Fruit fly (Drosophila melanogaster) whole organism, embryonic: ENCODE data around the gene Mics1.
A peak's percentile ranks its signal among the peaks of the same experiment; 100 is the strongest.

Source experiments
- ATbp ChIP-seq: fragments of 200-800 bp; sonication (Bioruptor generic); optimal IDR thresholded peaks from 2 replicates; lab custom pipeline; 2017; ENCODE audit warnings: missing biosample characterization, mild to moderate bottlenecking, missing genetic modification characterization, missing genetic modification reagents
- Aef1 ChIP-seq: fragments of 200-800 bp; sonication (Bioruptor generic); IDR thresholded peaks from 3 replicates; pipeline ENCODE4 v1.3.6; 2022; ENCODE audit warnings: missing biosample characterization, missing genetic modification characterization
- CG10462 ChIP-seq: fragments of 200-800 bp; sonication (Bioruptor generic); optimal IDR thresholded peaks from 2 replicates; lab custom pipeline; 2016; ENCODE audit warnings: missing biosample characterization, missing genetic modification characterization
- CG11504 ChIP-seq: fragments of 200-800 bp; sonication (Bioruptor generic); optimal IDR thresholded peaks from 3 replicates; lab custom pipeline; 2019; ENCODE audit warnings: missing biosample characterization, mild to moderate bottlenecking, missing genetic modification characterization, moderate library complexity
- CG12219 ChIP-seq: fragments of 200-800 bp; sonication (Bioruptor generic); optimal IDR thresholded peaks from 3 replicates; lab custom pipeline; 2018; ENCODE audit warnings: missing biosample characterization, mild to moderate bottlenecking, missing genetic modification characterization
- CG1233 ChIP-seq: fragments of 200-800 bp; sonication (Bioruptor generic); optimal IDR thresholded peaks from 4 replicates; lab custom pipeline; 2018; ENCODE audit warnings: missing biosample characterization, mild to moderate bottlenecking, missing genetic modification characterization
- CG13287 ChIP-seq: fragments of 200-800 bp; sonication (Bioruptor generic); IDR thresholded peaks from 2 replicates; pipeline ENCODE4 v1.3.6; 2022; ENCODE audit warnings: missing biosample characterization, missing genetic modification characterization; ENCODE audit not compliant: partially characterized antibody
- CG14710 ChIP-seq: fragments of 200-800 bp; sonication (Bioruptor generic); optimal IDR thresholded peaks from 3 replicates; lab custom pipeline; 2019; ENCODE audit warnings: missing biosample characterization, mild to moderate bottlenecking, missing genetic modification characterization, moderate library complexity
- CG14860 ChIP-seq: fragments of 200-800 bp; sonication (Bioruptor generic); IDR thresholded peaks from 3 replicates; pipeline ENCODE4 v1.3.6; 2022; ENCODE audit warnings: missing biosample characterization, missing genetic modification characterization; ENCODE audit not compliant: partially characterized antibody
- CG15073 ChIP-seq: fragments of 200-800 bp; sonication (Bioruptor generic); optimal IDR thresholded peaks from 2 replicates; lab custom pipeline; 2016; ENCODE audit warnings: missing biosample characterization, missing genetic modification characterization
- CG17829 ChIP-seq: fragments of 200-800 bp; optimal IDR thresholded peaks from 2 replicates; lab custom pipeline; 2019; ENCODE audit warnings: missing biosample characterization, mild to moderate bottlenecking, missing genetic modification characterization, moderate library complexity
- CG18011 ChIP-seq: fragments of 200-800 bp; sonication (Bioruptor generic); optimal IDR thresholded peaks from 2 replicates; lab custom pipeline; 2017; ENCODE audit warnings: missing biosample characterization, missing genetic modification characterization, mild to moderate bottlenecking, moderate library complexity, missing genotype
- CG3163 ChIP-seq: fragments of 200-800 bp; sonication (Bioruptor generic); optimal IDR thresholded peaks from 3 replicates; lab custom pipeline; 2016; ENCODE audit warnings: missing biosample characterization, missing genetic modification characterization
- CG34224 ChIP-seq: fragments of 200-800 bp; sonication (Bioruptor generic); IDR thresholded peaks from 3 replicates; pipeline ENCODE4 v1.3.6; 2022; ENCODE audit warnings: missing biosample characterization, missing genetic modification characterization; ENCODE audit not compliant: partially characterized antibody
- CG4707 ChIP-seq: fragments of 200-800 bp; sonication (Bioruptor generic); optimal IDR thresholded peaks from 2 replicates; lab custom pipeline; 2018; ENCODE audit warnings: missing biosample characterization, mild to moderate bottlenecking, missing genetic modification characterization, moderate library complexity
- CG4820 ChIP-seq: fragments of 200-800 bp; sonication (Bioruptor generic); optimal IDR thresholded peaks from 3 replicates; lab custom pipeline; 2016; ENCODE audit warnings: missing biosample characterization, missing genetic modification characterization
- CG7928 ChIP-seq: fragments of 200-800 bp; sonication (Bioruptor generic); optimal IDR thresholded peaks from 2 replicates; lab custom pipeline; 2017; ENCODE audit warnings: missing biosample characterization, mild to moderate bottlenecking, missing genetic modification characterization
- CG9727 ChIP-seq: fragments of 200-800 bp; sonication (Bioruptor generic); optimal IDR thresholded peaks from 3 replicates; lab custom pipeline; 2017; ENCODE audit warnings: missing biosample characterization, mild to moderate bottlenecking, missing genetic modification characterization
- Doc2 ChIP-seq: fragments of 200-800 bp; sonication (Bioruptor generic); IDR thresholded peaks from 2 replicates; pipeline ENCODE4 v1.3.6; 2022; ENCODE audit warnings: missing biosample characterization, missing genetic modification characterization
- Eip74EF ChIP-seq, 2 experiments: fragments of 200-800 bp in 1 of 2; fragments of >200 bp in 1 of 2; sonication (Bioruptor generic) in 1 of 2; optimal IDR thresholded peaks; 2 replicates each; lab custom pipeline; 2017 to 2019; ENCODE audit warnings: missing biosample characterization in 2 of 2, missing genetic modification characterization in 2 of 2, mild to moderate bottlenecking in 1 of 2, moderate library complexity in 1 of 2
- Hr78 ChIP-seq, 2 experiments: fragments of 200-800 bp in 1 of 2; fragments of >200 bp in 1 of 2; sonication (Bioruptor generic) in 1 of 2; optimal IDR thresholded peaks; 2 replicates each; lab custom pipeline; 2017 to 2019; ENCODE audit warnings: missing biosample characterization in 2 of 2, missing genetic modification characterization in 2 of 2, mild to moderate bottlenecking in 1 of 2, moderate library complexity in 1 of 2
- Lhr ChIP-seq: fragments of 200-800 bp; sonication (Bioruptor generic); optimal IDR thresholded peaks from 3 replicates; lab custom pipeline; 2017; ENCODE audit warnings: mild to moderate bottlenecking, missing biosample characterization, missing genetic modification reagents, missing genetic modification characterization
- NFAT ChIP-seq: fragments of 200-800 bp; sonication (Bioruptor generic); IDR thresholded peaks from 2 replicates; pipeline ENCODE4 v1.3.6; 2022; ENCODE audit warnings: missing biosample characterization, missing genetic modification characterization
- Nf-YC ChIP-seq: fragments of 200-800 bp; optimal IDR thresholded peaks from 3 replicates; lab custom pipeline; 2019; ENCODE audit warnings: missing biosample characterization, mild to moderate bottlenecking, missing genetic modification characterization, moderate library complexity
- Optix ChIP-seq: fragments of 200-800 bp; sonication (Bioruptor generic); IDR thresholded peaks from 3 replicates; pipeline ENCODE4 v1.3.6; 2022; ENCODE audit warnings: missing biosample characterization, missing genetic modification characterization
- Rx ChIP-seq: fragments of 200-800 bp; sonication (Bioruptor generic); IDR thresholded peaks from 2 replicates; pipeline ENCODE4 v1.3.6; 2022; ENCODE audit warnings: missing biosample characterization, missing genetic modification characterization
- Ssrp ChIP-seq: fragments of 200-800 bp; sonication (Bioruptor generic); optimal IDR thresholded peaks from 2 replicates; lab custom pipeline; 2018; ENCODE audit warnings: missing biosample characterization, mild to moderate bottlenecking, missing genetic modification characterization, moderate library complexity
- Taf1 ChIP-seq: fragments of 200-800 bp; sonication (Bioruptor generic); IDR thresholded peaks from 2 replicates; pipeline ENCODE4 v1.3.6; 2022; ENCODE audit warnings: missing biosample characterization, missing genetic modification characterization
- aop ChIP-seq: fragments of 200-800 bp; sonication (Bioruptor generic); IDR thresholded peaks from 2 replicates; pipeline ENCODE4 v1.3.6; 2022; ENCODE audit warnings: missing biosample characterization, missing genetic modification characterization
- br ChIP-seq: fragments of >200 bp; optimal IDR thresholded peaks from 2 replicates; lab custom pipeline; 2017
- cad ChIP-seq: fragments of >200 bp; optimal IDR thresholded peaks from 2 replicates; lab custom pipeline; 2017; ENCODE audit warnings: missing biosample characterization, missing genetic modification characterization
- da ChIP-seq: fragments of 200-800 bp; sonication (Bioruptor generic); optimal IDR thresholded peaks from 2 replicates; lab custom pipeline; 2016; ENCODE audit warnings: missing biosample characterization, missing genetic modification characterization
- esg ChIP-seq: fragments of 200-800 bp; sonication (Bioruptor generic); conservative IDR thresholded peaks from 2 replicates; pipeline ENCODE4 v1.3.6; 2022; ENCODE audit warnings: missing biosample characterization, missing genetic modification characterization
- ftz-f1 ChIP-seq: fragments of 200-800 bp; sonication (Bioruptor generic); optimal IDR thresholded peaks from 2 replicates; lab custom pipeline; 2016; ENCODE audit warnings: missing biosample characterization, missing genetic modification characterization
- hbn ChIP-seq: fragments of 200-800 bp; sonication (Bioruptor generic); IDR thresholded peaks from 2 replicates; pipeline ENCODE4 v1.3.6; 2022; ENCODE audit warnings: missing biosample characterization, missing genetic modification characterization; ENCODE audit not compliant: partially characterized antibody
- hkb ChIP-seq, 2 experiments: fragments of 200-800 bp in 1 of 2; fragments of >200 bp in 1 of 2; sonication (Bioruptor generic) in 1 of 2; IDR thresholded peaks in 1 of 2; optimal IDR thresholded peaks in 1 of 2; 2 replicates each; pipeline versions ENCODE4 v1.3.6 to Lab custom; 2017 to 2022; ENCODE audit warnings: missing biosample characterization in 1 of 2, missing genetic modification characterization in 1 of 2
- jing ChIP-seq: fragments of 200-800 bp; sonication (Bioruptor generic); optimal IDR thresholded peaks from 2 replicates; lab custom pipeline; 2018; ENCODE audit warnings: missing biosample characterization, mild to moderate bottlenecking, missing genetic modification characterization
- mam ChIP-seq: fragments of 200-800 bp; sonication (Bioruptor generic); optimal IDR thresholded peaks from 3 replicates; lab custom pipeline; 2016; ENCODE audit warnings: missing biosample characterization, missing genetic modification characterization
- mld ChIP-seq: fragments of 200-800 bp; sonication (Bioruptor generic); IDR thresholded peaks from 3 replicates; pipeline ENCODE4 v1.3.6; 2022; ENCODE audit warnings: missing biosample characterization, missing genetic modification characterization; ENCODE audit not compliant: partially characterized antibody
- nerfin-2 ChIP-seq: fragments of 200-800 bp; sonication (Bioruptor generic); IDR thresholded peaks from 2 replicates; pipeline ENCODE4 v1.3.6; 2022; ENCODE audit warnings: missing biosample characterization, missing genetic modification characterization; ENCODE audit not compliant: partially characterized antibody
- phol ChIP-seq: fragments of 200-800 bp; sonication (Bioruptor generic); optimal IDR thresholded peaks from 3 replicates; lab custom pipeline; 2018; ENCODE audit warnings: missing biosample characterization, mild to moderate bottlenecking, missing genetic modification characterization, moderate library complexity
- pita ChIP-seq: fragments of 200-800 bp; sonication (Bioruptor generic); optimal IDR thresholded peaks from 2 replicates; lab custom pipeline; 2017; ENCODE audit warnings: missing biosample characterization, mild to moderate bottlenecking, missing genetic modification characterization
- prd ChIP-seq, 3 experiments: fragments of >200 bp in 2 of 3; fragments of 200-800 bp in 1 of 3; sonication (Bioruptor generic) in 1 of 3; optimal IDR thresholded peaks in 2 of 3; IDR thresholded peaks in 1 of 3; 2 replicates in 2 of 3; 3 replicates in 1 of 3; pipeline versions ENCODE4 v1.3.6 to Lab custom; 2017 to 2022; ENCODE audit warnings: missing biosample characterization in 1 of 3, missing genetic modification characterization in 1 of 3
- slp2 ChIP-seq: fragments of 200-800 bp; sonication (Bioruptor generic); optimal IDR thresholded peaks from 2 replicates; lab custom pipeline; 2016; ENCODE audit warnings: missing biosample characterization, missing genetic modification characterization
- so ChIP-seq: fragments of 200-800 bp; sonication (Bioruptor generic); IDR thresholded peaks from 3 replicates; pipeline ENCODE4 v1.3.6; 2022; ENCODE audit warnings: missing biosample characterization, missing genetic modification characterization
- tin ChIP-seq: fragments of 200-800 bp; sonication (Bioruptor generic); optimal IDR thresholded peaks from 3 replicates; lab custom pipeline; 2016; ENCODE audit warnings: missing biosample characterization, missing genetic modification characterization
- unc-4 ChIP-seq: fragments of 200-800 bp; sonication (Bioruptor generic); IDR thresholded peaks from 2 replicates; pipeline ENCODE4 v1.3.6; 2022; ENCODE audit warnings: missing biosample characterization, missing genetic modification characterization; ENCODE audit not compliant: partially characterized antibody
- wek ChIP-seq: fragments of 200-800 bp; sonication (Bioruptor generic); optimal IDR thresholded peaks from 3 replicates; lab custom pipeline; 2018; ENCODE audit warnings: missing biosample characterization, mild to moderate bottlenecking, missing genetic modification characterization, moderate library complexity
- yki ChIP-seq: fragments of >200 bp; optimal IDR thresholded peaks from 3 replicates; lab custom pipeline; 2018

The Mics1 gene

DNA sequence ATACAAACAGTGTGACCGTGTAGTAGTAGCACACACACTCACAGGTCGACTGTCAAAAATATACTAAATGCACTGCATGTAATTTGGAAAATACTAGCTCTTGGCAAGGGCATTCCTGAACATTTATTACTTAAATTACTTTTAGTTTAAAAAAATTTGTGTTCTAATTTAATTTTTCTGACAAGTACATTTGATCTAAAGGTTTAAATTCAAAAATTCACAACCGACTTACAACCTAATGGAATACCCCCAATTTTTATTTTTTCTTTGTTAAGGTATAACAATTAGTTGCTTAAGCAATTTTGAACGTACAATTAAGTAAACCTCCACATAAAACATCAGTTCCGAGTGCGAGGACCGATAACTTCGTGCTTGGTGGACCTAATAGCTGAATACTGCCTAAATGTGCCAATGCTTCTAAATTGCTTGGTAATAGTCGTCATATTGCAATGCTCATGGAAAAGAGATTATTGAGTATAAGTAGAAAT, 28.4 kb downstream of the Mics1 start, which contains the start of gene CG1142 (continued):
- TF ChIP-seq NFAT (GFP tag; lab: Robert Waterston, UW), result peak; percentile 98
- TF ChIP-seq unc-4 (GFP tag; lab: Robert Waterston, UW), result no peak
- peak; percentile 98 for TF ChIP-seq esg (GFP tag; lab: Robert Waterston, UW)
- no peak for TF ChIP-seq CG34224 (GFP tag; lab: Robert Waterston, UW)
- peak; percentile 99 for TF ChIP-seq CG1233
- peak; percentile 98 for TF ChIP-seq wek (GFP tag; lab: Kevin White, UChicago)
- no peak for TF ChIP-seq cad (GFP tag; lab: Kevin White, UChicago)
- peak; percentile 99 for TF ChIP-seq CG14710 (tag; lab: Kevin White, UChicago)
- TF ChIP-seq da, result peak; percentile 96
- TF ChIP-seq mld (GFP tag; lab: Robert Waterston, UW), result no peak
- peak; percentile 94 for TF ChIP-seq Aef1
- peak; percentile 96 for TF ChIP-seq ATbp (GFP tag; lab: Kevin White, UChicago)
- peak; percentile 94 for TF ChIP-seq CG4707 (GFP tag; lab: Kevin White, UChicago)
- no peak for TF ChIP-seq pita (GFP tag; lab: Kevin White, UChicago)
- TF ChIP-seq aop (GFP tag; lab: Robert Waterston, UW), result peak; percentile 95
- TF ChIP-seq Taf1 (GFP tag; lab: Robert Waterston, UW), result peak; percentile 95
- no peak for TF ChIP-seq br (lab: Kevin White, UChicago)
- peak; percentile 94 for TF ChIP-seq slp2 (GFP tag; lab: Kevin White, UChicago)
- TF ChIP-seq nerfin-2 (GFP tag; lab: Robert Waterston, UW), result no peak
- TF ChIP-seq CG10462, result peak; percentile 98
- peak in 1 of 2 experiments; percentile 92 for TF ChIP-seq Hr78 (GFP tag; optimal IDR thresholded peaks at IDR 0.05; lab: Kevin White, UChicago)
- TF ChIP-seq yki, result no peak
- peak; percentile 89 for TF ChIP-seq CG18011 (GFP tag; lab: Kevin White, UChicago)
- peak; percentile 99 for TF ChIP-seq phol
- TF ChIP-seq CG9727 (GFP tag; lab: Kevin White, UChicago), result peak; percentile 99
- peak; percentile 53 for TF ChIP-seq ftz-f1
- TF ChIP-seq Nf-YC (tag; lab: Kevin White, UChicago), result peak; percentile 90
- TF ChIP-seq CG14860 (GFP tag; lab: Robert Waterston, UW), result no peak
- peak; percentile 98 for TF ChIP-seq CG12219
- TF ChIP-seq mam (GFP tag; lab: Kevin White, UChicago), result peak; percentile 93
- TF ChIP-seq CG7928 (GFP tag; lab: Kevin White, UChicago), result peak; percentile 81
- TF ChIP-seq CG15073 (GFP tag; lab: Kevin White, UChicago), result peak; percentile 85
- no peak for TF ChIP-seq hbn (GFP tag; lab: Robert Waterston, UW)
- peak; percentile 84 for TF ChIP-seq CG3163
- TF ChIP-seq tin (GFP tag; lab: Kevin White, UChicago), result peak; percentile 98
- peak; percentile 100 for TF ChIP-seq CG17829 (tag; lab: Kevin White, UChicago)
- peak; percentile 39; the same call in 1 of the 2 replicates for TF ChIP-seq CG13287 (GFP tag; lab: Robert Waterston, UW)
- peak; percentile 98 for TF ChIP-seq CG4820 (GFP tag; lab: Kevin White, UChicago)
- peak; percentile 98 for TF ChIP-seq Lhr (GFP tag; lab: Kevin White, UChicago)
- TF ChIP-seq Eip74EF (GFP tag; optimal IDR thresholded peaks at IDR 0.05; lab: Kevin White, UChicago), result peak in 1 of 2 experiments; percentile 99
- TF ChIP-seq Rx, result peak; percentile 98
- peak; percentile 76 for TF ChIP-seq Doc2 (GFP tag; lab: Robert Waterston, UW)
- TF ChIP-seq CG11504, result peak; percentile 98
- TF ChIP-seq Optix, result peak; percentile 64; the same call in 2 of the 3 replicates
- peak; percentile 94 for TF ChIP-seq jing
- TF ChIP-seq so (GFP tag; lab: Robert Waterston, UW), result peak; percentile 99
- no peak for TF ChIP-seq hkb (optimal IDR thresholded peaks at IDR 0.05; lab: Kevin White, UChicago)
- TF ChIP-seq hkb (GFP tag; IDR thresholded peaks at IDR 0.05; lab: Robert Waterston, UW), result peak; percentile 99
- no peak for TF ChIP-seq prd (optimal IDR thresholded peaks at IDR 0.05; lab: Kevin White, UChicago)
- peak; percentile 99 for TF ChIP-seq prd (GFP tag; IDR thresholded peaks at IDR 0.05; lab: Robert Waterston, UW)
- TF ChIP-seq Ssrp (tag; lab: Kevin White, UChicago), result peak; percentile 99
